Fruit fly (Drosophila melanogaster) whole organism, embryonic: Measurements from ENCODE around the gene CG3165.
A peak's percentile ranks its signal among the peaks of the same experiment; 100 is the strongest.

Source experiments
- Aef1 ChIP-seq: fragments of 200-800 bp; sonication (Bioruptor generic); IDR thresholded peaks from 3 replicates; pipeline ENCODE4 v1.3.6; 2022; ENCODE audit warnings: missing biosample characterization, missing genetic modification characterization
- Atf-2 ChIP-seq: fragments of 200-800 bp; sonication (Bioruptor generic); optimal IDR thresholded peaks from 2 replicates; lab custom pipeline; 2016; ENCODE audit warnings: missing biosample characterization, missing genetic modification characterization
- Bdp1 ChIP-seq: fragments of 200-800 bp; sonication (Bioruptor generic); optimal IDR thresholded peaks from 3 replicates; lab custom pipeline; 2016; ENCODE audit warnings: missing biosample characterization, missing genetic modification characterization
- CG10366 ChIP-seq: fragments of 200-800 bp; sonication (Bioruptor generic); IDR thresholded peaks from 2 replicates; pipeline ENCODE4 v1.3.6; 2022; ENCODE audit warnings: missing biosample characterization, missing genetic modification characterization
- CG11398 ChIP-seq: fragments of 200-800 bp; sonication (Bioruptor generic); optimal IDR thresholded peaks from 2 replicates; lab custom pipeline; 2016; ENCODE audit warnings: missing biosample characterization, missing genetic modification characterization
- CG11504 ChIP-seq: fragments of 200-800 bp; sonication (Bioruptor generic); optimal IDR thresholded peaks from 3 replicates; lab custom pipeline; 2019; ENCODE audit warnings: missing biosample characterization, mild to moderate bottlenecking, missing genetic modification characterization, moderate library complexity
- CG12769 ChIP-seq: fragments of 200-800 bp; sonication (Bioruptor generic); optimal IDR thresholded peaks from 2 replicates; lab custom pipeline; 2019; ENCODE audit warnings: missing biosample characterization, mild to moderate bottlenecking, missing genetic modification characterization, moderate library complexity
- CG15269 ChIP-seq: fragments of 200-800 bp; sonication (Bioruptor generic); optimal IDR thresholded peaks from 2 replicates; lab custom pipeline; 2018; ENCODE audit warnings: missing biosample characterization, mild to moderate bottlenecking, missing genetic modification characterization, moderate library complexity
- CG15601 ChIP-seq: fragments of 200-800 bp; sonication (Bioruptor generic); optimal IDR thresholded peaks from 3 replicates; lab custom pipeline; 2019; ENCODE audit warnings: missing biosample characterization, mild to moderate bottlenecking, missing genetic modification characterization, moderate library complexity
- CG1602 ChIP-seq: fragments of 200-800 bp; sonication (Bioruptor generic); optimal IDR thresholded peaks from 3 replicates; lab custom pipeline; 2016; ENCODE audit warnings: missing biosample characterization, missing genetic modification characterization
- CG17359 ChIP-seq: fragments of 200-800 bp; sonication (Bioruptor generic); optimal IDR thresholded peaks from 3 replicates; lab custom pipeline; 2018; ENCODE audit warnings: missing biosample characterization, mild to moderate bottlenecking, missing genetic modification characterization, moderate library complexity
- CG17568 ChIP-seq: fragments of 200-800 bp; sonication (Bioruptor generic); optimal IDR thresholded peaks from 2 replicates; lab custom pipeline; 2018; ENCODE audit warnings: missing biosample characterization, mild to moderate bottlenecking, missing genetic modification characterization, moderate library complexity
- CG17912 ChIP-seq: fragments of 200-800 bp; sonication (Bioruptor generic); optimal IDR thresholded peaks from 2 replicates; lab custom pipeline; 2018; ENCODE audit warnings: missing biosample characterization, mild to moderate bottlenecking, missing genetic modification characterization
- CG2202 ChIP-seq: fragments of 200-800 bp; sonication (Bioruptor generic); optimal IDR thresholded peaks from 2 replicates; lab custom pipeline; 2018; ENCODE audit warnings: missing biosample characterization, mild to moderate bottlenecking, missing genetic modification characterization
- CG31388 ChIP-seq: fragments of 200-800 bp; sonication (Bioruptor generic); optimal IDR thresholded peaks from 2 replicates; lab custom pipeline; 2016; ENCODE audit warnings: missing biosample characterization, missing genetic modification characterization
- CG33557 ChIP-seq: fragments of 200-800 bp; sonication (Bioruptor generic); optimal IDR thresholded peaks from 2 replicates; lab custom pipeline; 2019; ENCODE audit warnings: missing biosample characterization, mild to moderate bottlenecking, missing genetic modification characterization, moderate library complexity
- CG34224 ChIP-seq: fragments of 200-800 bp; sonication (Bioruptor generic); IDR thresholded peaks from 3 replicates; pipeline ENCODE4 v1.3.6; 2022; ENCODE audit warnings: missing biosample characterization, missing genetic modification characterization; ENCODE audit not compliant: partially characterized antibody
- CG34376 ChIP-seq: fragments of 200-800 bp; sonication (Bioruptor generic); optimal IDR thresholded peaks from 2 replicates; lab custom pipeline; 2018; ENCODE audit warnings: missing biosample characterization, mild to moderate bottlenecking, missing genetic modification characterization
- CG34422 ChIP-seq: fragments of 200-800 bp; sonication (Bioruptor generic); IDR thresholded peaks from 3 replicates; pipeline ENCODE4 v1.3.6; 2022; ENCODE audit warnings: missing biosample characterization, missing genetic modification characterization
- CG42726 ChIP-seq: fragments of 200-800 bp; sonication (Bioruptor generic); IDR thresholded peaks from 2 replicates; pipeline ENCODE4 v1.3.6; 2022; ENCODE audit warnings: missing biosample characterization, missing genetic modification characterization; ENCODE audit not compliant: partially characterized antibody
- CG6654 ChIP-seq: fragments of 200-800 bp; sonication (Bioruptor generic); optimal IDR thresholded peaks from 2 replicates; lab custom pipeline; 2017; ENCODE audit warnings: missing biosample characterization, mild to moderate bottlenecking, missing genetic modification characterization
- CG7357 ChIP-seq: fragments of 200-800 bp; sonication (Bioruptor generic); IDR thresholded peaks from 3 replicates; pipeline ENCODE4 v1.3.6; 2022; ENCODE audit warnings: missing biosample characterization, missing genetic modification characterization
- CG7372 ChIP-seq: fragments of 200-800 bp; sonication (Bioruptor generic); IDR thresholded peaks from 2 replicates; pipeline ENCODE4 v1.3.6; 2022; ENCODE audit warnings: missing biosample characterization, missing genetic modification characterization
- CG8924 ChIP-seq: fragments of 200-800 bp; optimal IDR thresholded peaks from 3 replicates; lab custom pipeline; 2019; ENCODE audit warnings: missing biosample characterization, mild to moderate bottlenecking, missing genetic modification characterization, moderate library complexity
- CHES-1-like ChIP-seq: fragments of 200-800 bp; sonication (Bioruptor generic); optimal IDR thresholded peaks from 2 replicates; lab custom pipeline; 2016; ENCODE audit warnings: missing biosample characterization, missing genetic modification characterization
- Chrac-16 ChIP-seq: fragments of 200-800 bp; sonication (Bioruptor generic); optimal IDR thresholded peaks from 3 replicates; lab custom pipeline; 2016; ENCODE audit warnings: missing biosample characterization, missing genetic modification characterization
- D19A ChIP-seq: fragments of 200-800 bp; optimal IDR thresholded peaks from 3 replicates; lab custom pipeline; 2019; ENCODE audit warnings: missing biosample characterization, mild to moderate bottlenecking, missing genetic modification characterization, moderate library complexity
- Ets65A ChIP-seq: fragments of 200-800 bp; sonication (Bioruptor generic); peaks from one replicate; lab custom pipeline; 2016; ENCODE audit warnings: missing biosample characterization, missing genetic modification characterization
- Jarid2 ChIP-seq: fragments of 200-800 bp; sonication (Bioruptor generic); optimal IDR thresholded peaks from 3 replicates; lab custom pipeline; 2017; ENCODE audit warnings: mild to moderate bottlenecking, missing biosample characterization, missing genetic modification reagents, missing genetic modification characterization
- NC2α ChIP-seq: fragments of 200-800 bp; sonication (Bioruptor generic); optimal IDR thresholded peaks from 2 replicates; lab custom pipeline; 2016; ENCODE audit warnings: missing biosample characterization, missing genetic modification characterization
- NFAT ChIP-seq: fragments of 200-800 bp; sonication (Bioruptor generic); IDR thresholded peaks from 2 replicates; pipeline ENCODE4 v1.3.6; 2022; ENCODE audit warnings: missing biosample characterization, missing genetic modification characterization
- NfI ChIP-seq: fragments of 200-800 bp; sonication (Bioruptor generic); optimal IDR thresholded peaks from 3 replicates; lab custom pipeline; 2018; ENCODE audit warnings: missing biosample characterization, mild to moderate bottlenecking, missing genetic modification characterization, moderate library complexity
- Sry-δ ChIP-seq: fragments of 200-800 bp; sonication (Bioruptor generic); optimal IDR thresholded peaks from 2 replicates; lab custom pipeline; 2016; ENCODE audit warnings: missing biosample characterization, missing genetic modification characterization
- TFAM ChIP-seq: fragments of 200-800 bp; sonication (Bioruptor generic); optimal IDR thresholded peaks from 2 replicates; lab custom pipeline; 2017; ENCODE audit warnings: missing biosample characterization, missing genetic modification characterization, inconsistent platforms
- Usf ChIP-seq: fragments of 200-800 bp; sonication (Bioruptor generic); optimal IDR thresholded peaks from 2 replicates; lab custom pipeline; 2017; ENCODE audit warnings: missing genotype, missing biosample characterization, missing genetic modification characterization
- Xbp1 ChIP-seq: fragments of 200-800 bp; sonication (Bioruptor generic); optimal IDR thresholded peaks from 3 replicates; lab custom pipeline; 2016; ENCODE audit warnings: missing biosample characterization, mild to moderate bottlenecking, missing genetic modification characterization
- ap ChIP-seq: fragments of 200-800 bp; sonication (Bioruptor generic); IDR thresholded peaks from 2 replicates; pipeline ENCODE4 v1.3.6; 2022; ENCODE audit warnings: missing biosample characterization, missing genetic modification characterization
- cato ChIP-seq: fragments of 200-800 bp; sonication (Bioruptor generic); optimal IDR thresholded peaks from 2 replicates; lab custom pipeline; 2016; ENCODE audit warnings: missing biosample characterization, missing genetic modification characterization, borderline replicate concordance
- crp ChIP-seq, 2 experiments: fragments of 200-800 bp; sonication (Bioruptor generic); optimal IDR thresholded peaks; 2 replicates in 1 of 2; 3 replicates in 1 of 2; lab custom pipeline; 2017; ENCODE audit warnings: missing biosample characterization in 2 of 2, missing genetic modification characterization in 2 of 2, mild to moderate bottlenecking in 1 of 2, moderate library complexity in 1 of 2
- dati ChIP-seq: fragments of 200-800 bp; sonication (Bioruptor generic); IDR thresholded peaks from 2 replicates; pipeline ENCODE4 v1.3.6; 2022; ENCODE audit warnings: missing biosample characterization, missing genetic modification characterization
- gcm2 ChIP-seq: fragments of 200-800 bp; sonication (Bioruptor generic); optimal IDR thresholded peaks from 2 replicates; lab custom pipeline; 2016; ENCODE audit warnings: missing biosample characterization, missing genetic modification characterization
- gro ChIP-seq: fragments of 200-800 bp; sonication (Bioruptor generic); optimal IDR thresholded peaks from 2 replicates; lab custom pipeline; 2016; ENCODE audit warnings: missing biosample characterization, missing genetic modification characterization
- gsb ChIP-seq: fragments of 200-800 bp; sonication (Bioruptor generic); IDR thresholded peaks from 2 replicates; pipeline ENCODE4 v1.3.6; 2022; ENCODE audit warnings: missing biosample characterization, missing genetic modification characterization
- jumu ChIP-seq: fragments of 200-800 bp; sonication (Bioruptor generic); optimal IDR thresholded peaks from 3 replicates; lab custom pipeline; 2016; ENCODE audit warnings: missing biosample characterization, missing genetic modification characterization
- rib ChIP-seq: fragments of 200-800 bp; sonication (Bioruptor generic); IDR thresholded peaks from 2 replicates; pipeline ENCODE4 v1.3.6; 2022; ENCODE audit warnings: missing biosample characterization, missing genetic modification characterization
- sna ChIP-seq: fragments of 200-800 bp; sonication (Bioruptor generic); IDR thresholded peaks from 2 replicates; pipeline ENCODE4 v1.3.6; 2022; ENCODE audit warnings: missing biosample characterization, missing genetic modification characterization; ENCODE audit not compliant: partially characterized antibody
- sob ChIP-seq: fragments of 200-800 bp; sonication (Bioruptor generic); IDR thresholded peaks from 2 replicates; pipeline ENCODE4 v1.3.6; 2022; ENCODE audit warnings: missing biosample characterization, missing genetic modification characterization
- trem ChIP-seq: fragments of 200-800 bp; optimal IDR thresholded peaks from 3 replicates; lab custom pipeline; 2019; ENCODE audit warnings: missing biosample characterization, mild to moderate bottlenecking, missing genetic modification characterization, moderate library complexity
- ttk ChIP-seq: fragments of 200-800 bp; sonication (Bioruptor generic); IDR thresholded peaks from 2 replicates; pipeline ENCODE4 v2.1.2; 2022; ENCODE audit warnings: missing biosample characterization, missing genetic modification characterization
- vfl ChIP-seq: fragments of 200-800 bp; sonication (Bioruptor generic); optimal IDR thresholded peaks from 2 replicates; lab custom pipeline; 2016; ENCODE audit warnings: missing biosample characterization, missing genetic modification characterization

Gene CG3165

dm6 chr2L:2972439-2972936 lies 4.4 kb upstream of the CG3165 start, which contains the start of the genes Rrp1 and gammaTub23C (continued):
- peak; percentile 80 for TF ChIP-seq CG6654 (GFP tag; lab: Kevin White, UChicago)
- TF ChIP-seq jumu (GFP tag; lab: Kevin White, UChicago) = peak; percentile 57
- no peak for TF ChIP-seq CG17568 (GFP tag; lab: Kevin White, UChicago)
- TF ChIP-seq CG34224 (GFP tag; lab: Robert Waterston, UW) = no peak
- peak; percentile 91 for TF ChIP-seq Usf (GFP tag; lab: Kevin White, UChicago)
- peak; percentile 74 for TF ChIP-seq NFAT (GFP tag; lab: Robert Waterston, UW)
- peak; percentile 94 for TF ChIP-seq CG1602 (GFP tag; lab: Kevin White, UChicago)
- TF ChIP-seq CG7372 (GFP tag; lab: Robert Waterston, UW) = peak; percentile 83
- TF ChIP-seq CG15601 (tag; lab: Kevin White, UChicago) = peak; percentile 82
- TF ChIP-seq CG8924 (tag; lab: Kevin White, UChicago) = peak; percentile 91
- TF ChIP-seq CG34422 (GFP tag; lab: Robert Waterston, UW) = peak; percentile 74; the same call in 2 of the 3 replicates
- no peak for TF ChIP-seq NC2α (GFP tag; lab: Kevin White, UChicago)
- TF ChIP-seq CG11398 (GFP tag; lab: Kevin White, UChicago) = no peak
- TF ChIP-seq Xbp1 (GFP tag; lab: Kevin White, UChicago) = peak; percentile 93
- peak; percentile 41 for TF ChIP-seq TFAM (GFP tag; lab: Kevin White, UChicago)
- peak; percentile 37 for TF ChIP-seq CG17912 (GFP tag; lab: Kevin White, UChicago)
- TF ChIP-seq cato (GFP tag; lab: Kevin White, UChicago) = peak; percentile 92
- peak; percentile 81 for TF ChIP-seq CG34376 (GFP tag; lab: Kevin White, UChicago)
- peak; percentile 50 for TF ChIP-seq gro (GFP tag; lab: Kevin White, UChicago)
- TF ChIP-seq gsb (GFP tag; lab: Robert Waterston, UW) = no peak; the same call in 1 of the 2 replicates
- peak; percentile 84 for TF ChIP-seq CG17359 (tag; lab: Kevin White, UChicago)
- peak; percentile 85 for TF ChIP-seq Aef1 (GFP tag; lab: Robert Waterston, UW)
- TF ChIP-seq crp (GFP tag; optimal IDR thresholded peaks at IDR 0.05; lab: Kevin White, UChicago) = peak in 1 of 2 experiments; percentile 63
- peak; percentile 91 for TF ChIP-seq CG11504 (tag; lab: Kevin White, UChicago)
- TF ChIP-seq sob (GFP tag; lab: Robert Waterston, UW) = peak; percentile 76; the same call in 1 of the 2 replicates
- peak; percentile 90 for TF ChIP-seq CG33557 (GFP tag; lab: Kevin White, UChicago)
- TF ChIP-seq CHES-1-like (GFP tag; lab: Kevin White, UChicago) = peak; percentile 78
- TF ChIP-seq Chrac-16 = peak; percentile 92
- peak; percentile 47; the same call in 1 of the 2 replicates for TF ChIP-seq ap (GFP tag; lab: Robert Waterston, UW)
- TF ChIP-seq vfl (GFP tag; lab: Kevin White, UChicago) = peak; percentile 80
- no peak for TF ChIP-seq CG12769 (tag; lab: Kevin White, UChicago)
- TF ChIP-seq rib (GFP tag; lab: Robert Waterston, UW) = peak; percentile 67; the same call in 1 of the 2 replicates
- TF ChIP-seq CG42726 (GFP tag; lab: Robert Waterston, UW) = no peak
- TF ChIP-seq gcm2 (GFP tag; lab: Kevin White, UChicago) = peak; percentile 55
- TF ChIP-seq CG15269 = peak; percentile 90
- TF ChIP-seq NfI (GFP tag; lab: Kevin White, UChicago) = peak; percentile 90
- peak; percentile 80 for TF ChIP-seq CG2202 (tag; lab: Kevin White, UChicago)
- TF ChIP-seq CG10366 (GFP tag; lab: Robert Waterston, UW) = peak; percentile 72
- peak; percentile 83 for TF ChIP-seq D19A (tag; lab: Kevin White, UChicago)
- peak; percentile 69 for TF ChIP-seq Atf-2 (GFP tag; lab: Kevin White, UChicago)
- TF ChIP-seq sna (GFP tag; lab: Robert Waterston, UW) = no peak
- peak; percentile 90 for TF ChIP-seq trem (tag; lab: Kevin White, UChicago)
- no peak for TF ChIP-seq dati (GFP tag; lab: Robert Waterston, UW)
- TF ChIP-seq ttk (GFP tag; lab: Robert Waterston, UW) = peak; percentile 80
- TF ChIP-seq Jarid2 = no peak
- TF ChIP-seq CG7357 (GFP tag; lab: Robert Waterston, UW) = peak; percentile 70
- peak; percentile 66 for TF ChIP-seq CG31388 (GFP tag; lab: Kevin White, UChicago)
- peak; percentile 57 for TF ChIP-seq Bdp1 (GFP tag; lab: Kevin White, UChicago)
- TF ChIP-seq Sry-δ (GFP tag; lab: Kevin White, UChicago) = peak; percentile 70
- peak; percentile 95 for TF ChIP-seq Ets65A (GFP tag; lab: Kevin White, UChicago)
